Worm (Caenorhabditis elegans) whole organism, L4 larva: ENCODE measurements around the gene sri-47.

ENCODE experiments used
- ZK337.2 ChIP-seq: fragments of 200-800 bp; sonication (Bioruptor generic); IDR thresholded peaks from 2 replicates; pipeline ENCODE4 v1.3.6; 2022; ENCODE audit warnings: missing genetic modification reagents, missing genetic modification characterization, missing compliant biosample characterization
- nhr-42 ChIP-seq: fragments of 200-800 bp; sonication (Bioruptor generic); IDR thresholded peaks from 2 replicates; pipeline ENCODE4 v1.3.6; 2022; ENCODE audit warnings: missing genetic modification characterization, missing compliant biosample characterization
- spr-1 ChIP-seq: sonication (generic microtip); optimal IDR thresholded peaks from 2 replicates; lab custom pipeline; 2016; ENCODE audit warnings: mild to moderate bottlenecking, missing genetic modification characterization, missing compliant biosample characterization
- vab-7 ChIP-seq: fragments of 200-800 bp; sonication (Bioruptor generic); IDR thresholded peaks from 2 replicates; pipeline ENCODE4 v1.3.6; 2022; ENCODE audit warnings: missing genetic modification reagents, missing genetic modification characterization, missing compliant biosample characterization

ce11 chrII:2665606-2666005 lies 8.9 kb downstream of the sri-47 start, which contains the start of gene F22E5.22:
- TF ChIP-seq nhr-42 (no peak), spr-1 (tag; lab: Kevin White, UChicago) (no peak), ZK337.2 (GFP tag; lab: Robert Waterston, UW) (no peak), vab-7 (GFP tag; lab: Robert Waterston, UW) (no peak)
